Worm (Caenorhabditis elegans): ENCODE results near the gene T22E5.1.

The T22E5.1 gene

ce11 chrX:6413583-6413982 is 908 bp downstream of the T22E5.1 start:
- TF ChIP-seq ama-1 (optimal IDR thresholded peaks at IDR 0.05), result no peak
- no peak for TF ChIP-seq B0310.2 (tag; optimal IDR thresholded peaks at IDR 0.05)
- TF ChIP-seq hmbx-1 (tag; optimal IDR thresholded peaks at IDR 0.05), result no peak
- TF ChIP-seq flt-1 (GFP tag; IDR thresholded peaks at IDR 0.05), result no peak
- no peak for TF ChIP-seq tbx-37 (GFP tag; conservative IDR thresholded peaks at IDR 0.05)
- TF ChIP-seq ets-7 (tag; optimal IDR thresholded peaks at IDR 0.05), result no peak
- no peak for TF ChIP-seq ceh-13 (GFP tag; optimal IDR thresholded peaks at IDR 0.05)
- no peak for TF ChIP-seq aly-1 (tag; optimal IDR thresholded peaks at IDR 0.05)
- no peak for TF ChIP-seq tra-4 (tag; optimal IDR thresholded peaks at IDR 0.05)
- TF ChIP-seq sea-1 (GFP tag; conservative IDR thresholded peaks at IDR 0.05), result no peak
- TF ChIP-seq F13C5.2 (tag; optimal IDR thresholded peaks at IDR 0.05), result no peak

- TF ChIP-seq tbx-37 (GFP tag; conservative IDR thresholded peaks at IDR 0.05) (no peak), tbx-11 (GFP tag; IDR thresholded peaks at IDR 0.05) (no peak), scrt-1 (GFP tag; IDR thresholded peaks at IDR 0.05) (no peak), ama-1 (optimal IDR thresholded peaks at IDR 0.05) (no peak), hmg-4 (GFP tag; optimal IDR thresholded peaks at IDR 0.05) (no peak), F13C5.2 (tag; optimal IDR thresholded peaks at IDR 0.05) (no peak), ets-7 (tag; optimal IDR thresholded peaks at IDR 0.05) (no peak), B0310.2 (tag; optimal IDR thresholded peaks at IDR 0.05) (no peak), sea-1 (GFP tag; conservative IDR thresholded peaks at IDR 0.05) (no peak), tra-4 (tag; optimal IDR thresholded peaks at IDR 0.05) (no peak), pes-1 (GFP tag; IDR thresholded peaks at IDR 0.05) (no peak), hmbx-1 (tag; optimal IDR thresholded peaks at IDR 0.05) (no peak), hnd-1 (tag; optimal IDR thresholded peaks at IDR 0.05) (no peak), aly-1 (tag; optimal IDR thresholded peaks at IDR 0.05) (no peak), flt-1 (GFP tag; IDR thresholded peaks at IDR 0.05) (no peak), ceh-36 (tag; optimal IDR thresholded peaks at IDR 0.05) (no peak), ceh-13 (GFP tag; optimal IDR thresholded peaks at IDR 0.05) (no peak)
Observed at ce11 chrX:6416357-6417087, 3.8 kb downstream of the T22E5.1 start, which contains the start of gene T22E5.6. TSS of gene T22E5.6 (minus strand) at chrX:6416407.

ce11 chrX:6419113-6419512 is 6.4 kb downstream of the T22E5.1 start:
- TF ChIP-seq sea-1 (GFP tag; conservative IDR thresholded peaks at IDR 0.05) (no peak), pes-1 (GFP tag; IDR thresholded peaks at IDR 0.05) (no peak), ceh-13 (GFP tag; optimal IDR thresholded peaks at IDR 0.05) (no peak), ceh-36 (tag; optimal IDR thresholded peaks at IDR 0.05) (no peak), tbx-11 (GFP tag; IDR thresholded peaks at IDR 0.05) (no peak), ama-1 (optimal IDR thresholded peaks at IDR 0.05) (no peak), F13C5.2 (tag; optimal IDR thresholded peaks at IDR 0.05) (no peak), hmg-4 (GFP tag; optimal IDR thresholded peaks at IDR 0.05) (no peak), aly-1 (tag; optimal IDR thresholded peaks at IDR 0.05) (no peak), scrt-1 (GFP tag; IDR thresholded peaks at IDR 0.05) (no peak), tra-4 (tag; optimal IDR thresholded peaks at IDR 0.05) (no peak), ets-7 (tag; optimal IDR thresholded peaks at IDR 0.05) (no peak)

- TF ChIP-seq ama-1 (optimal IDR thresholded peaks at IDR 0.05), result no peak
- no peak for TF ChIP-seq F13C5.2 (tag; optimal IDR thresholded peaks at IDR 0.05)
Observed at ce11 chrX:6420681-6421080, 8.0 kb downstream of the T22E5.1 start, which contains the start of gene K10C2.12. TSS of gene K10C2.12 (minus strand) at chrX:6420781.

- no peak for TF ChIP-seq ceh-13 (GFP tag; optimal IDR thresholded peaks at IDR 0.05)
- TF ChIP-seq hnd-1 (tag; optimal IDR thresholded peaks at IDR 0.05), result no peak
- no peak for TF ChIP-seq hmbx-1 (tag; optimal IDR thresholded peaks at IDR 0.05)
- TF ChIP-seq ets-7 (tag; optimal IDR thresholded peaks at IDR 0.05), result no peak
- TF ChIP-seq hmg-4 (GFP tag; optimal IDR thresholded peaks at IDR 0.05), result no peak
- TF ChIP-seq pes-1 (GFP tag; IDR thresholded peaks at IDR 0.05), result no peak
- TF ChIP-seq tbx-11 (GFP tag; IDR thresholded peaks at IDR 0.05), result no peak
- TF ChIP-seq scrt-1 (GFP tag; IDR thresholded peaks at IDR 0.05), result no peak
- TF ChIP-seq B0310.2 (tag; optimal IDR thresholded peaks at IDR 0.05), result no peak
- no peak for TF ChIP-seq tra-4 (tag; optimal IDR thresholded peaks at IDR 0.05)
- TF ChIP-seq ceh-36 (tag; optimal IDR thresholded peaks at IDR 0.05), result no peak
- no peak for TF ChIP-seq ama-1 (optimal IDR thresholded peaks at IDR 0.05)
- TF ChIP-seq flt-1 (GFP tag; IDR thresholded peaks at IDR 0.05), result no peak
- no peak for TF ChIP-seq tbx-37 (GFP tag; conservative IDR thresholded peaks at IDR 0.05)
- no peak for TF ChIP-seq aly-1 (tag; optimal IDR thresholded peaks at IDR 0.05)
- TF ChIP-seq sea-1 (GFP tag; conservative IDR thresholded peaks at IDR 0.05), result no peak
- TF ChIP-seq F13C5.2 (tag; optimal IDR thresholded peaks at IDR 0.05), result no peak
Observed at ce11 chrX:6427147-6427546, 14.5 kb downstream of the T22E5.1 start.

ce11 chrX:6429552-6429951 is 16.9 kb downstream of the T22E5.1 start:
- TF ChIP-seq B0310.2 (tag; optimal IDR thresholded peaks at IDR 0.05) (no peak), pes-1 (GFP tag; IDR thresholded peaks at IDR 0.05) (no peak), aly-1 (tag; optimal IDR thresholded peaks at IDR 0.05) (no peak)

ce11 chrX:6430510-6430909 is 17.8 kb downstream of the T22E5.1 start, which contains the start of gene ctsa-2:
TSS of gene ctsa-2 (minus strand) at chrX:6430610.
- TF ChIP-seq sea-1 (GFP tag; conservative IDR thresholded peaks at IDR 0.05) (no peak), ceh-13 (GFP tag; optimal IDR thresholded peaks at IDR 0.05) (no peak), F13C5.2 (tag; optimal IDR thresholded peaks at IDR 0.05) (no peak), ceh-36 (tag; optimal IDR thresholded peaks at IDR 0.05) (no peak), hmg-4 (GFP tag; optimal IDR thresholded peaks at IDR 0.05) (no peak), scrt-1 (GFP tag; IDR thresholded peaks at IDR 0.05) (no peak), tbx-11 (GFP tag; IDR thresholded peaks at IDR 0.05) (no peak), ama-1 (optimal IDR thresholded peaks at IDR 0.05) (no peak), flt-1 (GFP tag; IDR thresholded peaks at IDR 0.05) (no peak), tbx-37 (GFP tag; conservative IDR thresholded peaks at IDR 0.05) (no peak), hmbx-1 (tag; optimal IDR thresholded peaks at IDR 0.05) (no peak), hnd-1 (tag; optimal IDR thresholded peaks at IDR 0.05) (no peak)

Measured in whole organism, early embryonic.